Fruit fly (Drosophila melanogaster) whole organism, prepupa: ENCODE measurements around the gene Tlk.

Experiments
- Blimp-1 ChIP-seq: fragments of 200-800 bp; sonication (Bioruptor generic); optimal IDR thresholded peaks from 3 replicates; lab custom pipeline; 2017; ENCODE audit warnings: missing biosample characterization, missing genetic modification characterization, mild to moderate bottlenecking, moderate library complexity, missing genetic modification reagents
- CG10669 ChIP-seq: fragments of 200-800 bp; sonication (Bioruptor generic); optimal IDR thresholded peaks from 3 replicates; lab custom pipeline; 2018; ENCODE audit warnings: missing biosample characterization, mild to moderate bottlenecking, missing genetic modification characterization, moderate library complexity
- CG11762 ChIP-seq: fragments of 200-800 bp; sonication (Bioruptor generic); optimal IDR thresholded peaks from 3 replicates; lab custom pipeline; 2016; ENCODE audit warnings: missing biosample characterization, missing genetic modification characterization; ENCODE audit not compliant: insufficient read depth
- CG11902 ChIP-seq: fragments of 200-800 bp; sonication (Bioruptor generic); optimal IDR thresholded peaks from 3 replicates; lab custom pipeline; 2016; ENCODE audit warnings: missing biosample characterization, missing genetic modification characterization
- CG15336 ChIP-seq: fragments of 200-800 bp; sonication (Bioruptor generic); IDR thresholded peaks from 2 replicates; pipeline ENCODE4 v1.3.6; 2022; ENCODE audit warnings: missing biosample characterization, missing genetic modification characterization
- CG1621 ChIP-seq: fragments of 200-800 bp; sonication (Bioruptor generic); optimal IDR thresholded peaks from 3 replicates; lab custom pipeline; 2018; ENCODE audit warnings: missing biosample characterization, mild to moderate bottlenecking, missing genetic modification characterization
- CG3032 ChIP-seq: fragments of 200-800 bp; optimal IDR thresholded peaks from 2 replicates; lab custom pipeline; 2019; ENCODE audit warnings: missing biosample characterization, mild to moderate bottlenecking, missing genetic modification characterization, moderate library complexity
- CG31627 ChIP-seq: fragments of 200-800 bp; sonication (Bioruptor generic); optimal IDR thresholded peaks from 3 replicates; lab custom pipeline; 2016; ENCODE audit warnings: missing biosample characterization, missing genetic modification characterization
- CG32006 ChIP-seq: fragments of 200-800 bp; sonication (Bioruptor generic); optimal IDR thresholded peaks from 3 replicates; lab custom pipeline; 2017; ENCODE audit warnings: missing biosample characterization, mild to moderate bottlenecking, missing genetic modification characterization
- CG34406 ChIP-seq: fragments of 200-800 bp; sonication (Bioruptor generic); optimal IDR thresholded peaks from 3 replicates; lab custom pipeline; 2016; ENCODE audit warnings: missing biosample characterization, missing genetic modification characterization
- CG3919 ChIP-seq: fragments of 200-800 bp; sonication (Bioruptor generic); optimal IDR thresholded peaks from 3 replicates; lab custom pipeline; 2016; ENCODE audit warnings: missing biosample characterization, missing genetic modification characterization
- CG4318 ChIP-seq: fragments of 200-800 bp; sonication (Bioruptor generic); optimal IDR thresholded peaks from 3 replicates; lab custom pipeline; 2017; ENCODE audit warnings: missing biosample characterization, mild to moderate bottlenecking, missing genetic modification characterization
- CG6163 ChIP-seq: fragments of 200-800 bp; sonication (Bioruptor generic); IDR thresholded peaks from 3 replicates; pipeline ENCODE4 v1.3.6; 2022; ENCODE audit warnings: missing biosample characterization, missing genetic modification characterization
- CG6276 ChIP-seq: fragments of 200-800 bp; sonication (Bioruptor generic); optimal IDR thresholded peaks from 2 replicates; lab custom pipeline; 2017; ENCODE audit warnings: missing biosample characterization, mild to moderate bottlenecking, missing genetic modification characterization
- CG6792 ChIP-seq: fragments of 200-800 bp; sonication (Bioruptor generic); optimal IDR thresholded peaks from 3 replicates; lab custom pipeline; 2016; ENCODE audit warnings: missing biosample characterization, missing genetic modification characterization
- CG6808 ChIP-seq: fragments of 200-800 bp; sonication (Bioruptor generic); optimal IDR thresholded peaks from 3 replicates; lab custom pipeline; 2017; ENCODE audit warnings: missing biosample characterization, missing genetic modification characterization, mild to moderate bottlenecking, moderate library complexity, missing genetic modification reagents
- CG6854 ChIP-seq: fragments of 200-800 bp; sonication (Bioruptor generic); optimal IDR thresholded peaks from 2 replicates; lab custom pipeline; 2017; ENCODE audit warnings: missing biosample characterization, mild to moderate bottlenecking, missing genetic modification characterization
- CG7368 ChIP-seq: fragments of 200-800 bp; sonication (Bioruptor generic); optimal IDR thresholded peaks from 3 replicates; lab custom pipeline; 2016; ENCODE audit warnings: missing biosample characterization, missing genetic modification characterization
- CG8119 ChIP-seq: fragments of 200-800 bp; sonication (Bioruptor generic); IDR thresholded peaks from 3 replicates; pipeline ENCODE4 v1.3.6; 2022; ENCODE audit warnings: missing biosample characterization, missing genetic modification characterization
- CG8319 ChIP-seq: fragments of 200-800 bp; sonication (Bioruptor generic); optimal IDR thresholded peaks from 3 replicates; lab custom pipeline; 2016; ENCODE audit warnings: missing biosample characterization, missing genetic modification characterization
- CG9139 ChIP-seq: fragments of 200-800 bp; sonication (Bioruptor generic); optimal IDR thresholded peaks from 3 replicates; lab custom pipeline; 2017; ENCODE audit warnings: missing biosample characterization, mild to moderate bottlenecking, missing genetic modification characterization
- Eip75B ChIP-seq: fragments of 200-800 bp; sonication (Bioruptor generic); optimal IDR thresholded peaks from 3 replicates; lab custom pipeline; 2016; ENCODE audit warnings: missing biosample characterization, missing genetic modification characterization
- Ets96B ChIP-seq: fragments of 200-800 bp; optimal IDR thresholded peaks from 2 replicates; lab custom pipeline; 2019; ENCODE audit warnings: missing biosample characterization, mild to moderate bottlenecking, missing genetic modification characterization, moderate library complexity
- Gug ChIP-seq: fragments of 200-800 bp; sonication (Bioruptor generic); IDR thresholded peaks from 2 replicates; pipeline ENCODE4 v1.3.6; 2022; ENCODE audit warnings: missing biosample characterization, missing genetic modification characterization
- Hr39 ChIP-seq: fragments of 200-800 bp; sonication (Bioruptor generic); optimal IDR thresholded peaks from 2 replicates; lab custom pipeline; 2016; ENCODE audit warnings: missing biosample characterization, missing genetic modification characterization
- Hr4 ChIP-seq: fragments of 200-800 bp; sonication (Bioruptor generic); optimal IDR thresholded peaks from 3 replicates; lab custom pipeline; 2016; ENCODE audit warnings: missing biosample characterization, missing genetic modification characterization
- Lpt ChIP-seq: fragments of 200-800 bp; sonication (Bioruptor generic); optimal IDR thresholded peaks from 3 replicates; lab custom pipeline; 2016; ENCODE audit warnings: missing biosample characterization, missing genetic modification characterization
- Met ChIP-seq: fragments of 200-800 bp; sonication (Bioruptor generic); optimal IDR thresholded peaks from 3 replicates; lab custom pipeline; 2016; ENCODE audit warnings: missing biosample characterization, missing genetic modification characterization
- Smox ChIP-seq: fragments of 200-800 bp; sonication (Bioruptor generic); optimal IDR thresholded peaks from 3 replicates; lab custom pipeline; 2016; ENCODE audit warnings: missing biosample characterization, missing genetic modification characterization
- Sox14 ChIP-seq: fragments of 200-800 bp; sonication (Bioruptor generic); optimal IDR thresholded peaks from 3 replicates; lab custom pipeline; 2016; ENCODE audit warnings: missing biosample characterization, missing genetic modification characterization
- Sox15 ChIP-seq: fragments of 200-800 bp; sonication (Bioruptor generic); optimal IDR thresholded peaks from 3 replicates; lab custom pipeline; 2016; ENCODE audit warnings: missing biosample characterization, missing genetic modification characterization
- acj6 ChIP-seq: fragments of 200-800 bp; sonication (Bioruptor generic); optimal IDR thresholded peaks from 3 replicates; lab custom pipeline; 2016; ENCODE audit warnings: missing biosample characterization, missing genetic modification characterization
- cyc ChIP-seq: fragments of 200-800 bp; sonication (Bioruptor generic); optimal IDR thresholded peaks from 3 replicates; lab custom pipeline; 2016; ENCODE audit warnings: missing biosample characterization, missing genetic modification characterization
- dsx ChIP-seq: fragments of 200-800 bp; optimal IDR thresholded peaks from 3 replicates; lab custom pipeline; 2019; ENCODE audit warnings: missing biosample characterization, mild to moderate bottlenecking, missing genetic modification characterization, moderate library complexity; ENCODE audit not compliant: poor library complexity, severe bottlenecking
- esn ChIP-seq: fragments of 200-800 bp; sonication (Bioruptor generic); optimal IDR thresholded peaks from 2 replicates; lab custom pipeline; 2016; ENCODE audit warnings: missing biosample characterization, mild to moderate bottlenecking, missing genetic modification characterization, moderate library complexity
- fd85E ChIP-seq: fragments of 200-800 bp; sonication (Bioruptor generic); optimal IDR thresholded peaks from 3 replicates; lab custom pipeline; 2016; ENCODE audit warnings: missing biosample characterization, missing genetic modification characterization
- fkh ChIP-seq: fragments of 200-800 bp; sonication (Bioruptor generic); optimal IDR thresholded peaks from 3 replicates; lab custom pipeline; 2017; ENCODE audit warnings: missing biosample characterization, mild to moderate bottlenecking, missing genetic modification characterization, moderate library complexity
- lz ChIP-seq: fragments of 200-800 bp; sonication (Bioruptor generic); optimal IDR thresholded peaks from 3 replicates; lab custom pipeline; 2016; ENCODE audit warnings: missing biosample characterization, missing genetic modification characterization
- net ChIP-seq: fragments of 200-800 bp; sonication (Bioruptor generic); optimal IDR thresholded peaks from 3 replicates; lab custom pipeline; 2016; ENCODE audit warnings: missing biosample characterization, missing genetic modification characterization
- pdm3 ChIP-seq: fragments of 200-800 bp; sonication (Bioruptor generic); optimal IDR thresholded peaks from 3 replicates; lab custom pipeline; 2016; ENCODE audit warnings: missing biosample characterization, missing genetic modification characterization
- salr ChIP-seq, 2 experiments: fragments of 200-800 bp; sonication (Bioruptor generic); optimal IDR thresholded peaks; 3 replicates each; lab custom pipeline; 2016 to 2018; ENCODE audit warnings: missing biosample characterization in 2 of 2, missing genetic modification characterization in 2 of 2, mild to moderate bottlenecking in 1 of 2
- ss ChIP-seq, 2 experiments: fragments of 200-800 bp; sonication (Bioruptor generic); optimal IDR thresholded peaks; 2 replicates in 1 of 2; 3 replicates in 1 of 2; lab custom pipeline; 2017 to 2018; ENCODE audit warnings: mild to moderate bottlenecking in 2 of 2, missing biosample characterization in 2 of 2, missing genetic modification characterization in 2 of 2, moderate library complexity in 1 of 2
- svp ChIP-seq: fragments of 200-800 bp; sonication (Bioruptor generic); peaks from one replicate; lab custom pipeline; 2016; ENCODE audit warnings: missing biosample characterization, missing genetic modification characterization
- topi ChIP-seq: fragments of 200-800 bp; sonication (Bioruptor generic); optimal IDR thresholded peaks from 3 replicates; lab custom pipeline; 2016; ENCODE audit warnings: missing biosample characterization, missing genetic modification characterization
- vri ChIP-seq: fragments of 200-800 bp; sonication (Bioruptor generic); optimal IDR thresholded peaks from 3 replicates; lab custom pipeline; 2016; ENCODE audit warnings: missing biosample characterization, mild to moderate bottlenecking, missing genetic modification characterization

Gene Tlk

dm6 chrX:3686469-3687410 is 33.1 kb upstream of the Tlk start (continued):
- TF ChIP-seq CG32006 (GFP tag; lab: Kevin White, UChicago) (peak; percentile 89), Smox (GFP tag; lab: Kevin White, UChicago) (peak; percentile 87), vri (peak; percentile 78), CG11762 (GFP tag; lab: Kevin White, UChicago) (peak; percentile 80), Met (GFP tag; lab: Kevin White, UChicago) (peak; percentile 92), CG9139 (GFP tag; lab: Kevin White, UChicago) (peak; percentile 82), fd85E (GFP tag; lab: Kevin White, UChicago) (peak; percentile 43), CG4318 (GFP tag; lab: Kevin White, UChicago) (peak; percentile 74), CG1621 (tag; lab: Kevin White, UChicago) (peak; percentile 90), CG34406 (GFP tag; lab: Kevin White, UChicago) (peak; percentile 89), CG15336 (peak; percentile 88), net (GFP tag; lab: Kevin White, UChicago) (peak; percentile 78), Lpt (GFP tag; lab: Kevin White, UChicago) (peak; percentile 86), Hr4 (GFP tag; lab: Kevin White, UChicago) (peak; percentile 89), salr (GFP tag; optimal IDR thresholded peaks at IDR 0.05; lab: Kevin White, UChicago) (peak; percentile 62 to 84), CG6276 (GFP tag; lab: Kevin White, UChicago) (peak; percentile 81), CG11902 (GFP tag; lab: Kevin White, UChicago) (peak; percentile 84), CG6808 (peak; percentile 90), CG3032 (tag; lab: Kevin White, UChicago) (peak; percentile 89), CG6163 (GFP tag; lab: Robert Waterston, UW) (peak; percentile 84; the same call in 2 of the 3 replicates), Sox15 (GFP tag; lab: Kevin White, UChicago) (peak; percentile 79), CG31627 (peak; percentile 90), fkh (GFP tag; lab: Kevin White, UChicago) (no peak), ss (GFP tag; optimal IDR thresholded peaks at IDR 0.05; lab: Kevin White, UChicago) (peak; percentile 92 to 94), Sox14 (GFP tag; lab: Kevin White, UChicago) (peak; percentile 93), pdm3 (peak; percentile 92), svp (peak; percentile 97), CG7368 (GFP tag; lab: Kevin White, UChicago) (peak; percentile 87), dsx (peak; percentile 98), esn (GFP tag; lab: Kevin White, UChicago) (peak; percentile 91), acj6 (peak; percentile 90), cyc (GFP tag; lab: Kevin White, UChicago) (peak; percentile 90), CG6854 (peak; percentile 67), topi (GFP tag; lab: Kevin White, UChicago) (peak; percentile 88), Hr39 (GFP tag; lab: Kevin White, UChicago) (peak; percentile 88), CG10669 (GFP tag; lab: Kevin White, UChicago) (peak; percentile 89)

- TF ChIP-seq CG6792 (GFP tag; lab: Kevin White, UChicago) (peak; percentile 77), cyc (GFP tag; lab: Kevin White, UChicago) (peak; percentile 72), Hr39 (GFP tag; lab: Kevin White, UChicago) (peak; percentile 78), CG3919 (peak; percentile 86), CG8119 (peak; percentile 92), CG8319 (peak; percentile 41), Gug (GFP tag; lab: Robert Waterston, UW) (peak; percentile 83), CG1621 (tag; lab: Kevin White, UChicago) (peak; percentile 81), lz (GFP tag; lab: Kevin White, UChicago) (peak; percentile 81), dsx (peak; percentile 73), CG34406 (GFP tag; lab: Kevin White, UChicago) (peak; percentile 68), vri (peak; percentile 52), topi (GFP tag; lab: Kevin White, UChicago) (peak; percentile 76), CG9139 (GFP tag; lab: Kevin White, UChicago) (peak; percentile 16), Sox14 (GFP tag; lab: Kevin White, UChicago) (peak; percentile 83), Smox (GFP tag; lab: Kevin White, UChicago) (peak; percentile 68), Blimp-1 (GFP tag; lab: Kevin White, UChicago) (no peak), Eip75B (GFP tag; lab: Kevin White, UChicago) (peak; percentile 77), CG32006 (GFP tag; lab: Kevin White, UChicago) (peak; percentile 87), pdm3 (peak; percentile 87), Sox15 (GFP tag; lab: Kevin White, UChicago) (peak; percentile 60), CG31627 (peak; percentile 76), Ets96B (tag; lab: Kevin White, UChicago) (peak; percentile 80), CG6854 (peak; percentile 62), CG11902 (GFP tag; lab: Kevin White, UChicago) (peak; percentile 31)
Observed at dm6 chrX:3687837-3688375, 31.9 kb upstream of the Tlk start.
